Worm (Caenorhabditis elegans) whole organism, L4 larva: Measurements from ENCODE around the gene ttr-32.

ENCODE experiments used
- F49E8.2 ChIP-seq: sonication (generic microtip); optimal IDR thresholded peaks from 2 replicates; lab custom pipeline; 2016; ENCODE audit warnings: missing compliant biosample characterization, mild to moderate bottlenecking, missing genetic modification characterization, borderline replicate concordance
- fkh-10 ChIP-seq: fragments of 150-350 bp; optimal IDR thresholded peaks from 2 replicates; lab custom pipeline; 2014; ENCODE audit warnings: missing biosample characterization, missing genetic modification reagents, missing genetic modification characterization
- hlh-11 ChIP-seq: fragments of 200-800 bp; sonication (Bioruptor generic); optimal IDR thresholded peaks from 2 replicates; lab custom pipeline; 2018; ENCODE audit warnings: mild to moderate bottlenecking, missing genetic modification characterization, missing compliant biosample characterization
- lir-3 ChIP-seq: sonication (generic microtip); optimal IDR thresholded peaks from 2 replicates; lab custom pipeline; 2016; ENCODE audit warnings: mild to moderate bottlenecking, missing genetic modification characterization, missing compliant biosample characterization
- mxl-3 ChIP-seq: fragments of 200-800 bp; sonication (Bioruptor generic); optimal IDR thresholded peaks from 2 replicates; lab custom pipeline; 2018; ENCODE audit warnings: mild to moderate bottlenecking, missing genetic modification characterization, missing compliant biosample characterization
- snpc-4 ChIP-seq: fragments of 150-350 bp; optimal IDR thresholded peaks from 2 replicates; lab custom pipeline; 2014; ENCODE audit warnings: missing biosample characterization, missing genetic modification characterization
- unc-39 ChIP-seq: sonication (generic microtip); optimal IDR thresholded peaks from 2 replicates; lab custom pipeline; 2017; ENCODE audit warnings: missing biosample characterization, missing genetic modification characterization

DNA sequence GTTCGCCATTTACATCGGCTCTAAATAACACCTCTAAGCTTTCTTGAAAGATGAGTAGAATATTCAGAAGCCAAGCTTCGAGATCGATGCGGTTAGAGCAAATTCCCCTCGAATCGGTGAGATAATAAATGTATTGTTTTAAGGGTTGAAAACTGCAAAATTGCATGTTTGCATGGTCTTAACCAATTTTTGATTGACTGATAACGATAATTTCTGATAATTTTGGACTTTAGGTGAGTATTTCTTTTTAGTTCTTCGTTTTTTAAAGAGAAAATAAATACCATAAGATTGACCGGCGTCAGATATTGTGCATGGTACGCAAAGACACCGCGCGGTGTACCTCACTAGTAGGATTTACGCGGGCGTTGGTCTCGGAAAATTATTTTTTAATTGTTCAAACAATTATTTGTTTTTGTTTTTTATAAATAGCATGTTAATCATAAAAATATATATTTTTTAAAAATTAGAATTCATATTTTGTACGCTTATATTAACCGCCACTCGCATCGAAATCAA, 18.0 kb downstream of the ttr-32 start, which contains the start of gene cup-5:
- TF ChIP-seq lir-3 (tag; lab: Kevin White, UChicago) (no peak), snpc-4 (tag; lab: Kevin White, UChicago) (no peak), fkh-10 (GFP tag; lab: Kevin White, UChicago) (no peak), unc-39 (tag; lab: Kevin White, UChicago) (no peak), hlh-11 (no peak), mxl-3 (no peak), F49E8.2 (tag; lab: Kevin White, UChicago) (no peak)
